Fruit fly (Drosophila melanogaster) whole organism, embryonic: Measurements from ENCODE around the gene CG32379.

Source experiments
- CG11456 ChIP-seq: fragments of 200-800 bp; sonication (Bioruptor generic); IDR thresholded peaks from 3 replicates; pipeline ENCODE4 v1.3.6; 2022; ENCODE audit warnings: missing biosample characterization, missing genetic modification characterization
- CG18764 ChIP-seq: fragments of 200-800 bp; sonication (Bioruptor generic); optimal IDR thresholded peaks from 3 replicates; lab custom pipeline; 2016; ENCODE audit warnings: missing biosample characterization, missing genetic modification characterization
- CG3847 ChIP-seq: fragments of 200-800 bp; sonication (Bioruptor generic); IDR thresholded peaks from 2 replicates; pipeline ENCODE4 v1.3.6; 2022; ENCODE audit warnings: missing biosample characterization, missing genetic modification characterization
- CG8478 ChIP-seq: fragments of >200 bp; optimal IDR thresholded peaks from 2 replicates; lab custom pipeline; 2018
- CG9727 ChIP-seq: fragments of 200-800 bp; sonication (Bioruptor generic); optimal IDR thresholded peaks from 3 replicates; lab custom pipeline; 2017; ENCODE audit warnings: missing biosample characterization, mild to moderate bottlenecking, missing genetic modification characterization
- HLH4C ChIP-seq: fragments of 200-800 bp; sonication (Bioruptor generic); IDR thresholded peaks from 3 replicates; pipeline ENCODE4 v1.3.6; 2022; ENCODE audit warnings: missing biosample characterization, missing genetic modification characterization; ENCODE audit not compliant: partially characterized antibody
- sc ChIP-seq, 3 experiments: fragments of >200 bp in 2 of 3; fragments of 200-800 bp in 1 of 3; sonication (Bioruptor generic) in 1 of 3; optimal IDR thresholded peaks; 2 replicates in 2 of 3; 3 replicates in 1 of 3; lab custom pipeline; 2017; ENCODE audit warnings: mild to moderate bottlenecking in 1 of 3, missing biosample characterization in 1 of 3, missing genetic modification characterization in 1 of 3, missing genetic modification reagents in 1 of 3
- twi ChIP-seq: fragments of 200-800 bp; optimal IDR thresholded peaks from 2 replicates; lab custom pipeline; 2019; ENCODE audit warnings: missing biosample characterization, mild to moderate bottlenecking, missing genetic modification characterization, moderate library complexity

DNA sequence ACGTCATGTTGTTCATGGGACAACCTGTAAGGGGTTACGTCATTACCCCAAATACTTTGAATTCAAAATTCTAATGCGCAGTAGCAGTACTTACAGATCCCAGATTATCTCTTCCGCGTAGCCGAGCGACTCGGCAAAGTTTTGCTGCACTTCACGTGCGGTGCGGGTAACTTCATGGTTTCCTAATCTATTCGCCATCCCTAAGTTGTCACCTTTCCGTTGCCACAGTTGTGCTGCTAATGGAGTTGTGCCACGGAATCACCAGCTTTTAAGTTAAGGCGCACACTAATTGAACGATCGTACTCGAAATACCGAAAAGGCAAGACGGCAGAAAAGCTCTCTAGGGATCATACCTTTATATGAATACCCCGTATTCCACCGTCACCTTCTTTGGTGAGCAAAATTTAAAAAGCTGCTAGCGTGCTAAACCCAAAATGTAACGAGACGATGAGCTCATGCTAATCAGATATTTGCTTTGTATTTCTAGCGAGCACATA, 36.3 kb upstream of the CG32379 start, which contains the start of gene pst:
- TF ChIP-seq HLH4C (GFP tag; lab: Robert Waterston, UW) (no peak), CG18764 (GFP tag; lab: Kevin White, UChicago) (no peak), CG9727 (peak; percentile 29), sc (optimal IDR thresholded peaks at IDR 0.05; lab: Kevin White, UChicago) (no peak), sc (GFP tag; optimal IDR thresholded peaks at IDR 0.05; lab: Kevin White, UChicago) (no peak), CG3847 (GFP tag; lab: Robert Waterston, UW) (no peak), twi (tag; lab: Kevin White, UChicago) (no peak), CG11456 (GFP tag; lab: Robert Waterston, UW) (peak; percentile 60; the same call in 1 of the 3 replicates), CG8478 (lab: Kevin White, UChicago) (no peak)
